Fruit fly (Drosophila melanogaster): ENCODE data around the gene CG11696.

CG11696 gene

DNA sequence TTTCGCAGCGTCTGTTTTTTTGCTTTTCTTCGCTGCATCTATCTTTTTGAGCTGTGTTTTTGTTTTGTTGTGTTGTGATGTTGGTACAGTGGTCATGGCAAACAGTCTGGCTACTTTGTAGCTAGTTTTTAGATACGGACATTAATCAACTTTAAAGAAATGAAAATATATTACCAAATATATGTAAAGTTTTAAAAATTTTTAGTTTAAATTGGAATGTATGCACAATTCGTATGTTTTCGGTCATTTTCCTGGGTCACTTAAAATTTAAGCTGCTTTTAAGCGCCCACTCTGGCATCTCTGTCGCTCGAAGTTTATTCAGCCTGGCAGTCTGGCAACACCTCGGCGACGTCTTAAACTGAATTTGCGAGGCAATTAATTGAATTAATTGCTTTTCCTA, 3.0 kb downstream of the CG11696 start, which contains the start of gene CG11695 (continued):
- TF ChIP-seq CG8290 (GFP tag; optimal IDR thresholded peaks at IDR 0.05): peak; percentile 69
- TF ChIP-seq CG8290 (tag; optimal IDR thresholded peaks at IDR 0.05): peak in 1 of 2 experiments; percentile 15
- TF ChIP-seq CG17912 (GFP tag; optimal IDR thresholded peaks at IDR 0.05): no peak
- TF ChIP-seq BtbVII (GFP tag; optimal IDR thresholded peaks at IDR 0.05): peak; percentile 16
- no peak for TF ChIP-seq Spps (tag; optimal IDR thresholded peaks at IDR 0.05)
- TF ChIP-seq trh (GFP tag; optimal IDR thresholded peaks at IDR 0.05): peak; percentile 35
- peak; percentile 8 for TF ChIP-seq jumu (GFP tag; optimal IDR thresholded peaks at IDR 0.05)
- TF ChIP-seq zen2 (GFP tag; IDR thresholded peaks at IDR 0.05; ENCODE audit: partially characterized antibody): no peak
- TF ChIP-seq abd-A (tag; optimal IDR thresholded peaks at IDR 0.05): no peak
- peak; percentile 73 for TF ChIP-seq CG30403 (GFP tag; optimal IDR thresholded peaks at IDR 0.05)
- no peak for TF ChIP-seq pb (GFP tag; optimal IDR thresholded peaks at IDR 0.05)
- no peak for TF ChIP-seq emc (GFP tag; optimal IDR thresholded peaks at IDR 0.05)
- no peak for TF ChIP-seq bbx (GFP tag; IDR thresholded peaks at IDR 0.05; ENCODE audit: partially characterized antibody)
- no peak for TF ChIP-seq CG17568 (GFP tag; optimal IDR thresholded peaks at IDR 0.05)
- TF ChIP-seq CG8281 (tag; optimal IDR thresholded peaks at IDR 0.05): peak; percentile 12
- TF ChIP-seq HLH3B (GFP tag; IDR thresholded peaks at IDR 0.05): peak; percentile 37; the same call in 1 of the 2 replicates
- no peak for TF ChIP-seq sim (GFP tag; IDR thresholded peaks at IDR 0.05)
- TF ChIP-seq Hand (GFP tag; optimal IDR thresholded peaks at IDR 0.05): no peak
- peak; percentile 22 for TF ChIP-seq CG17186 (GFP tag; optimal IDR thresholded peaks at IDR 0.05)
- no peak for TF ChIP-seq seq (GFP tag; IDR thresholded peaks at IDR 0.05)
- peak; percentile 16 for TF ChIP-seq CG12104 (GFP tag; optimal IDR thresholded peaks at IDR 0.05)
- no peak for TF ChIP-seq gt (GFP tag; IDR thresholded peaks at IDR 0.05)
- no peak for TF ChIP-seq CG4730 (GFP tag; IDR thresholded peaks at IDR 0.05)
- TF ChIP-seq NfI (GFP tag; optimal IDR thresholded peaks at IDR 0.05): peak; percentile 73
- TF ChIP-seq B-H2 (GFP tag; optimal IDR thresholded peaks at IDR 0.05): peak; percentile 79
- peak; percentile 58 for TF ChIP-seq CG10979 (tag; optimal IDR thresholded peaks at IDR 0.05)
- TF ChIP-seq fd3F (GFP tag; optimal IDR thresholded peaks at IDR 0.05): peak; percentile 47
- TF ChIP-seq CkIIα-i1 (GFP tag; IDR thresholded peaks at IDR 0.05): no peak
- peak; percentile 69 for TF ChIP-seq CG2712 (tag; optimal IDR thresholded peaks at IDR 0.05)
- no peak for TF ChIP-seq Vsx1 (GFP tag; optimal IDR thresholded peaks at IDR 0.05)
- TF ChIP-seq CG3726 (GFP tag; IDR thresholded peaks at IDR 0.05): no peak
- TF ChIP-seq Dll (GFP tag; IDR thresholded peaks at IDR 0.05; ENCODE audit: partially characterized antibody): no peak
- no peak for TF ChIP-seq corto (GFP tag; optimal IDR thresholded peaks at IDR 0.05)
- no peak for TF ChIP-seq MESR4 (GFP tag; optimal IDR thresholded peaks at IDR 0.05)
- TF ChIP-seq ci (GFP tag; IDR thresholded peaks at IDR 0.05): no peak
- TF ChIP-seq tll (GFP tag; optimal IDR thresholded peaks at IDR 0.05): no peak
- peak; percentile 54 for TF ChIP-seq az2 (GFP tag; optimal IDR thresholded peaks at IDR 0.05)
- TF ChIP-seq caup (GFP tag; optimal IDR thresholded peaks at IDR 0.05; ENCODE audit: severe bottlenecking): peak; percentile 53
- no peak for TF ChIP-seq CG6254 (GFP tag; optimal IDR thresholded peaks at IDR 0.05)
- peak; percentile 43 for TF ChIP-seq twi (tag; optimal IDR thresholded peaks at IDR 0.05)
- peak; percentile 35; the same call in 1 of the 2 replicates for TF ChIP-seq E2f1 (GFP tag; IDR thresholded peaks at IDR 0.05)
- TF ChIP-seq CG2889 (GFP tag; IDR thresholded peaks at IDR 0.05): peak; percentile 54; the same call in 1 of the 3 replicates
- TF ChIP-seq CG8478 (optimal IDR thresholded peaks at IDR 0.05): no peak
- TF ChIP-seq CG42726 (GFP tag; IDR thresholded peaks at IDR 0.05; ENCODE audit: partially characterized antibody): no peak
- no peak for TF ChIP-seq C15 (GFP tag; IDR thresholded peaks at IDR 0.05)
- TF ChIP-seq exex (tag; optimal IDR thresholded peaks at IDR 0.05): no peak
- peak; percentile 27 for TF ChIP-seq CG18476 (GFP tag; optimal IDR thresholded peaks at IDR 0.05)
- TF ChIP-seq Mad (GFP tag; optimal IDR thresholded peaks at IDR 0.05): peak; percentile 65
- TF ChIP-seq Aef1 (GFP tag; IDR thresholded peaks at IDR 0.05): peak; percentile 48; the same call in 2 of the 3 replicates
- peak; percentile 58 for TF ChIP-seq CG13296 (GFP tag; optimal IDR thresholded peaks at IDR 0.05)
- peak; percentile 75 for TF ChIP-seq CG4328 (GFP tag; optimal IDR thresholded peaks at IDR 0.05)

All from whole organism, embryonic.